Fruit fly (Drosophila melanogaster): Measurements from ENCODE around the gene CG3223.

CG3223 gene

dm6 chr3R:8009080-8009620, at the start of gene CG3223, which contains the start of gene CG11052:
Gene CG3223, plus strand, starts transcription at chr3R:8009400.
Gene CG11052, minus strand, starts transcription at chr3R:8009297.
- TF ChIP-seq CG8478 (optimal IDR thresholded peaks at IDR 0.05) (no peak), CTCF (optimal IDR thresholded peaks at IDR 0.05) (no peak)

dm6 chr3R:7961348-7961747, 47.9 kb upstream of the CG3223 start:
- TF ChIP-seq CTCF (optimal IDR thresholded peaks at IDR 0.05): no peak
- TF ChIP-seq CG8478 (optimal IDR thresholded peaks at IDR 0.05): no peak

dm6 chr3R:7962778-7963494, 46.3 kb upstream of the CG3223 start:
- TF ChIP-seq CTCF (optimal IDR thresholded peaks at IDR 0.05) (no peak), CG8478 (optimal IDR thresholded peaks at IDR 0.05) (no peak)

- TF ChIP-seq CG8478 (optimal IDR thresholded peaks at IDR 0.05): no peak
- TF ChIP-seq CTCF (optimal IDR thresholded peaks at IDR 0.05): no peak
These were observed 45.6 kb upstream of the CG3223 start for dm6 chr3R:7963495-7964132.

dm6 chr3R:7964751-7965319, 44.4 kb upstream of the CG3223 start:
- TF ChIP-seq CG8478 (optimal IDR thresholded peaks at IDR 0.05) (no peak), CTCF (optimal IDR thresholded peaks at IDR 0.05) (no peak)

- no peak for TF ChIP-seq CG8478 (optimal IDR thresholded peaks at IDR 0.05)
- TF ChIP-seq CTCF (optimal IDR thresholded peaks at IDR 0.05): no peak
These were observed 42.5 kb upstream of the CG3223 start for dm6 chr3R:7966544-7967264.

- TF ChIP-seq CTCF (optimal IDR thresholded peaks at IDR 0.05) (no peak), CG8478 (optimal IDR thresholded peaks at IDR 0.05) (no peak)
These were observed 41.9 kb upstream of the CG3223 start, which contains the start of gene dsx for dm6 chr3R:7967347-7967746. Gene dsx, minus strand, starts transcription at chr3R:7967408.

dm6 chr3R:7967801-7968200, 41.4 kb upstream of the CG3223 start:
- TF ChIP-seq CG8478 (optimal IDR thresholded peaks at IDR 0.05) (no peak), CTCF (optimal IDR thresholded peaks at IDR 0.05) (no peak)

- TF ChIP-seq CG8478 (optimal IDR thresholded peaks at IDR 0.05) (no peak), CTCF (optimal IDR thresholded peaks at IDR 0.05) (no peak)
These were observed 40.1 kb upstream of the CG3223 start for dm6 chr3R:7968958-7969701.

- TF ChIP-seq CG8478 (optimal IDR thresholded peaks at IDR 0.05) (no peak), CTCF (optimal IDR thresholded peaks at IDR 0.05) (no peak)
These were observed 39.5 kb upstream of the CG3223 start for dm6 chr3R:7969702-7970175.

dm6 chr3R:7970640-7971039, 38.6 kb upstream of the CG3223 start:
- no peak for TF ChIP-seq CTCF (optimal IDR thresholded peaks at IDR 0.05)
- TF ChIP-seq CG8478 (optimal IDR thresholded peaks at IDR 0.05): no peak

- no peak for TF ChIP-seq CG8478 (optimal IDR thresholded peaks at IDR 0.05)
- TF ChIP-seq CTCF (optimal IDR thresholded peaks at IDR 0.05): no peak
These were observed 37.0 kb upstream of the CG3223 start for dm6 chr3R:7972179-7972578.

- TF ChIP-seq CTCF (optimal IDR thresholded peaks at IDR 0.05): no peak
- TF ChIP-seq CG8478 (optimal IDR thresholded peaks at IDR 0.05): no peak
These were observed 36.2 kb upstream of the CG3223 start for dm6 chr3R:7973049-7973448.

All from S2 (cell line).